Fruit fly (Drosophila melanogaster) whole organism, embryonic: Measurements from ENCODE around the gene Ran-like.

Source experiments
- Ada2b ChIP-seq: fragments of 200-800 bp; sonication (Bioruptor generic); IDR thresholded peaks from 2 replicates; pipeline ENCODE4 v1.3.6; 2022; ENCODE audit warnings: missing biosample characterization, missing genetic modification characterization
- Atf-2 ChIP-seq: fragments of 200-800 bp; sonication (Bioruptor generic); optimal IDR thresholded peaks from 2 replicates; lab custom pipeline; 2016; ENCODE audit warnings: missing biosample characterization, missing genetic modification characterization
- CG10543 ChIP-seq: fragments of 200-800 bp; sonication (Bioruptor generic); optimal IDR thresholded peaks from 3 replicates; lab custom pipeline; 2017; ENCODE audit warnings: missing biosample characterization, mild to moderate bottlenecking, missing genetic modification characterization, moderate library complexity
- CG12744 ChIP-seq: fragments of 200-800 bp; sonication (Bioruptor generic); optimal IDR thresholded peaks from 2 replicates; lab custom pipeline; 2016; ENCODE audit warnings: missing biosample characterization, missing genetic modification characterization
- CG13624 ChIP-seq: fragments of 200-800 bp; sonication (Bioruptor generic); optimal IDR thresholded peaks from 2 replicates; lab custom pipeline; 2016; ENCODE audit warnings: missing biosample characterization, missing genetic modification characterization
- CG14710 ChIP-seq: fragments of 200-800 bp; sonication (Bioruptor generic); optimal IDR thresholded peaks from 3 replicates; lab custom pipeline; 2019; ENCODE audit warnings: missing biosample characterization, mild to moderate bottlenecking, missing genetic modification characterization, moderate library complexity
- CG14860 ChIP-seq: fragments of 200-800 bp; sonication (Bioruptor generic); IDR thresholded peaks from 3 replicates; pipeline ENCODE4 v1.3.6; 2022; ENCODE audit warnings: missing biosample characterization, missing genetic modification characterization; ENCODE audit not compliant: partially characterized antibody
- CG15269 ChIP-seq: fragments of 200-800 bp; sonication (Bioruptor generic); optimal IDR thresholded peaks from 2 replicates; lab custom pipeline; 2018; ENCODE audit warnings: missing biosample characterization, mild to moderate bottlenecking, missing genetic modification characterization, moderate library complexity
- CG1602 ChIP-seq: fragments of 200-800 bp; sonication (Bioruptor generic); optimal IDR thresholded peaks from 3 replicates; lab custom pipeline; 2016; ENCODE audit warnings: missing biosample characterization, missing genetic modification characterization
- CG16779 ChIP-seq: fragments of 200-800 bp; sonication (Bioruptor generic); IDR thresholded peaks from 2 replicates; pipeline ENCODE4 v1.3.6; 2022; ENCODE audit warnings: missing biosample characterization, missing genetic modification characterization
- CG16863 ChIP-seq: fragments of 200-800 bp; sonication (Bioruptor generic); optimal IDR thresholded peaks from 3 replicates; lab custom pipeline; 2016; ENCODE audit warnings: missing biosample characterization, missing genetic modification characterization
- CG17829 ChIP-seq: fragments of 200-800 bp; optimal IDR thresholded peaks from 2 replicates; lab custom pipeline; 2019; ENCODE audit warnings: missing biosample characterization, mild to moderate bottlenecking, missing genetic modification characterization, moderate library complexity
- CG17912 ChIP-seq: fragments of 200-800 bp; sonication (Bioruptor generic); optimal IDR thresholded peaks from 2 replicates; lab custom pipeline; 2018; ENCODE audit warnings: missing biosample characterization, mild to moderate bottlenecking, missing genetic modification characterization
- CG18619 ChIP-seq: fragments of 200-800 bp; sonication (Bioruptor generic); optimal IDR thresholded peaks from 3 replicates; lab custom pipeline; 2017; ENCODE audit warnings: missing biosample characterization, mild to moderate bottlenecking, missing genetic modification characterization
- CG32532 ChIP-seq: fragments of 200-800 bp; sonication (Bioruptor generic); IDR thresholded peaks from 2 replicates; pipeline ENCODE4 v1.3.6; 2022; ENCODE audit warnings: missing biosample characterization, missing genetic modification characterization
- CG3281 ChIP-seq: fragments of 200-800 bp; sonication (Bioruptor generic); optimal IDR thresholded peaks from 3 replicates; lab custom pipeline; 2017; ENCODE audit warnings: missing biosample characterization, mild to moderate bottlenecking, missing genetic modification characterization
- CG34376 ChIP-seq: fragments of 200-800 bp; sonication (Bioruptor generic); optimal IDR thresholded peaks from 2 replicates; lab custom pipeline; 2018; ENCODE audit warnings: missing biosample characterization, mild to moderate bottlenecking, missing genetic modification characterization
- CG3726 ChIP-seq: fragments of 200-800 bp; sonication (Bioruptor generic); IDR thresholded peaks from 3 replicates; pipeline ENCODE4, ENCODE4 v1.3.6; 2022; ENCODE audit warnings: missing biosample characterization, missing genetic modification characterization
- CG3995 ChIP-seq: fragments of 200-800 bp; sonication (Bioruptor generic); optimal IDR thresholded peaks from 3 replicates; lab custom pipeline; 2016; ENCODE audit warnings: missing biosample characterization, missing genetic modification characterization
- CG43689 ChIP-seq: fragments of 200-800 bp; sonication (Bioruptor generic); IDR thresholded peaks from 2 replicates; pipeline ENCODE4 v1.3.6; 2022; ENCODE audit warnings: missing biosample characterization, missing genetic modification characterization
- CG6654 ChIP-seq: fragments of 200-800 bp; sonication (Bioruptor generic); optimal IDR thresholded peaks from 2 replicates; lab custom pipeline; 2017; ENCODE audit warnings: missing biosample characterization, mild to moderate bottlenecking, missing genetic modification characterization
- CG6854 ChIP-seq: fragments of 200-800 bp; sonication (Bioruptor generic); optimal IDR thresholded peaks from 3 replicates; lab custom pipeline; 2017; ENCODE audit warnings: missing biosample characterization, mild to moderate bottlenecking, missing genetic modification characterization
- CG8765 ChIP-seq: fragments of 200-800 bp; sonication (Bioruptor generic); IDR thresholded peaks from 2 replicates; pipeline ENCODE4 v1.3.6; 2022; ENCODE audit warnings: missing biosample characterization, missing genetic modification characterization
- CG9797 ChIP-seq: fragments of 200-800 bp; sonication (Bioruptor generic); optimal IDR thresholded peaks from 3 replicates; lab custom pipeline; 2018; ENCODE audit warnings: missing biosample characterization, mild to moderate bottlenecking, missing genetic modification characterization
- CHES-1-like ChIP-seq: fragments of 200-800 bp; sonication (Bioruptor generic); optimal IDR thresholded peaks from 2 replicates; lab custom pipeline; 2016; ENCODE audit warnings: missing biosample characterization, missing genetic modification characterization
- D19A ChIP-seq: fragments of 200-800 bp; optimal IDR thresholded peaks from 3 replicates; lab custom pipeline; 2019; ENCODE audit warnings: missing biosample characterization, mild to moderate bottlenecking, missing genetic modification characterization, moderate library complexity
- Doc3 ChIP-seq: fragments of 200-800 bp; sonication (Bioruptor generic); IDR thresholded peaks from 3 replicates; pipeline ENCODE4 v1.3.6; 2022; ENCODE audit warnings: missing biosample characterization, missing genetic modification characterization; ENCODE audit not compliant: partially characterized antibody
- E2f1 ChIP-seq: fragments of 200-800 bp; sonication (Bioruptor generic); IDR thresholded peaks from 2 replicates; pipeline ENCODE4 v1.3.6; 2022; ENCODE audit warnings: missing biosample characterization, missing genetic modification characterization
- Lim3 ChIP-seq: fragments of 200-800 bp; sonication (Bioruptor generic); IDR thresholded peaks from 2 replicates; pipeline ENCODE4 v1.3.6; 2022; ENCODE audit warnings: missing biosample characterization, missing genetic modification characterization
- Nf-YB ChIP-seq: fragments of 200-800 bp; sonication (Bioruptor generic); optimal IDR thresholded peaks from 3 replicates; lab custom pipeline; 2019; ENCODE audit warnings: missing biosample characterization, mild to moderate bottlenecking, missing genetic modification characterization, moderate library complexity
- Oaz ChIP-seq: fragments of 200-800 bp; sonication (Bioruptor generic); IDR thresholded peaks from 2 replicates; pipeline ENCODE4 v1.3.6; 2022; ENCODE audit warnings: missing biosample characterization, missing genetic modification characterization
- Opbp ChIP-seq: fragments of 200-800 bp; sonication (Bioruptor generic); IDR thresholded peaks from 3 replicates; pipeline ENCODE4 v1.3.6; 2022; ENCODE audit warnings: missing biosample characterization, missing genetic modification characterization; ENCODE audit not compliant: partially characterized antibody
- Pdp1 ChIP-seq, 2 experiments: fragments of 200-800 bp; sonication (Bioruptor generic); optimal IDR thresholded peaks; 3 replicates each; lab custom pipeline; 2016; ENCODE audit warnings: missing biosample characterization in 2 of 2, missing genetic modification characterization in 2 of 2, mild to moderate bottlenecking in 1 of 2, moderate library complexity in 1 of 2
- Vsx1 ChIP-seq: fragments of 200-800 bp; sonication (Bioruptor generic); optimal IDR thresholded peaks from 2 replicates; lab custom pipeline; 2017; ENCODE audit warnings: missing biosample characterization, mild to moderate bottlenecking, missing genetic modification characterization, missing genetic modification reagents
- bigmax ChIP-seq: fragments of 200-800 bp; sonication (Bioruptor generic); optimal IDR thresholded peaks from 2 replicates; lab custom pipeline; 2018; ENCODE audit warnings: missing biosample characterization, mild to moderate bottlenecking, missing genetic modification characterization
- cato ChIP-seq: fragments of 200-800 bp; sonication (Bioruptor generic); optimal IDR thresholded peaks from 2 replicates; lab custom pipeline; 2016; ENCODE audit warnings: missing biosample characterization, missing genetic modification characterization, borderline replicate concordance
- caup ChIP-seq: fragments of 200-800 bp; sonication (Bioruptor generic); optimal IDR thresholded peaks from 3 replicates; lab custom pipeline; 2017; ENCODE audit warnings: missing biosample characterization, mild to moderate bottlenecking, missing genetic modification characterization, moderate library complexity; ENCODE audit not compliant: severe bottlenecking
- crol ChIP-seq: fragments of 200-800 bp; sonication (Bioruptor generic); IDR thresholded peaks from 2 replicates; pipeline ENCODE4 v1.3.6; 2022; ENCODE audit warnings: missing biosample characterization, missing genetic modification characterization
- gcm ChIP-seq: fragments of 200-800 bp; sonication (Bioruptor generic); optimal IDR thresholded peaks from 2 replicates; lab custom pipeline; 2019; ENCODE audit warnings: missing biosample characterization, mild to moderate bottlenecking, missing genetic modification characterization, moderate library complexity
- hkb ChIP-seq, 2 experiments: fragments of 200-800 bp in 1 of 2; fragments of >200 bp in 1 of 2; sonication (Bioruptor generic) in 1 of 2; IDR thresholded peaks in 1 of 2; optimal IDR thresholded peaks in 1 of 2; 2 replicates each; pipeline versions ENCODE4 v1.3.6 to Lab custom; 2017 to 2022; ENCODE audit warnings: missing biosample characterization in 1 of 2, missing genetic modification characterization in 1 of 2
- nau ChIP-seq: fragments of 200-800 bp; sonication (Bioruptor generic); optimal IDR thresholded peaks from 3 replicates; lab custom pipeline; 2017; ENCODE audit warnings: missing biosample characterization, mild to moderate bottlenecking, missing genetic modification characterization, missing genetic modification reagents
- nmo ChIP-seq: fragments of 200-800 bp; sonication (Bioruptor generic); optimal IDR thresholded peaks from 2 replicates; lab custom pipeline; 2018; ENCODE audit warnings: missing biosample characterization, mild to moderate bottlenecking, missing genetic modification characterization, moderate library complexity
- phol ChIP-seq: fragments of 200-800 bp; sonication (Bioruptor generic); optimal IDR thresholded peaks from 3 replicates; lab custom pipeline; 2018; ENCODE audit warnings: missing biosample characterization, mild to moderate bottlenecking, missing genetic modification characterization, moderate library complexity
- repo ChIP-seq: fragments of 200-800 bp; sonication (Bioruptor generic); optimal IDR thresholded peaks from 2 replicates; lab custom pipeline; 2016; ENCODE audit warnings: missing biosample characterization, missing genetic modification characterization
- wdn ChIP-seq: fragments of 200-800 bp; sonication (Bioruptor generic); IDR thresholded peaks from 2 replicates; pipeline ENCODE4 v1.3.6; 2022; ENCODE audit warnings: missing biosample characterization, missing genetic modification characterization
- z ChIP-seq: fragments of 200-800 bp; sonication (Bioruptor generic); IDR thresholded peaks from 3 replicates; pipeline ENCODE4 v1.3.6; 2022; ENCODE audit warnings: missing biosample characterization, missing genetic modification characterization
- zen2 ChIP-seq: fragments of 200-800 bp; sonication (Bioruptor generic); IDR thresholded peaks from 3 replicates; pipeline ENCODE4 v1.3.6; 2022; ENCODE audit warnings: missing biosample characterization, missing genetic modification characterization; ENCODE audit not compliant: partially characterized antibody

Gene Ran-like

DNA sequence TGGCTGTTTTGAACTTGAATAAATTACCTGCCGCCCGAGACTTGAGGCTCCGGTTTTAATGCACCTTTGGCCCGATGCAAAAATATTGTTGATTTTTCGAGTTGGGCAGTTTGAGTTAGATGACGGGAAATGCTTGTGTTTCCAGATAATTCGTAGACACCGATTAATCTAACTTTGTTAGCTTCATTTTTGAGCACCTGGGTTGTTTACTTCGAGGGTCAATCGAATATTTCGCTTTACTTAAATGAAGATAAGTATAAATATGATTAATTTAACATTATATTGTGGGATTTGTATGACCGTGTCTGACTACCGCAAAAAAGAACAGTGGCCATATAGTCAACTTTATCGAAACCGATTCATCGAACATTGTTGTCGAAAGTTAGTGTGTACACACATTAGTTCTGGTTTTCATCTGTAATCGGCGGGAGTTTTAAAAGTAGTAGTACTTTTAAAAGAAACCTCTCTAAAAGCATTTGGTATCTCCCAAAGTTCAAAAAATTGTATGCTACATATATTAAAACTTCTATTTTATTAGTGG, 38.7 kb upstream of the Ran-like start, which contains the start of gene CG7945 (continued):
- TF ChIP-seq CG14860 (GFP tag; lab: Robert Waterston, UW) (no peak), CG18619 (GFP tag; lab: Kevin White, UChicago) (no peak), nau (GFP tag; lab: Kevin White, UChicago) (no peak), CG14710 (tag; lab: Kevin White, UChicago) (peak; percentile 100), Vsx1 (GFP tag; lab: Kevin White, UChicago) (no peak), E2f1 (GFP tag; lab: Robert Waterston, UW) (no peak), zen2 (GFP tag; lab: Robert Waterston, UW) (no peak; the same call in 2 of the 3 replicates), Doc3 (GFP tag; lab: Robert Waterston, UW) (peak; percentile 48; the same call in 2 of the 3 replicates), Nf-YB (GFP tag; lab: Kevin White, UChicago) (no peak), Pdp1 (GFP tag; optimal IDR thresholded peaks at IDR 0.05; lab: Kevin White, UChicago) (no peak)

DNA sequence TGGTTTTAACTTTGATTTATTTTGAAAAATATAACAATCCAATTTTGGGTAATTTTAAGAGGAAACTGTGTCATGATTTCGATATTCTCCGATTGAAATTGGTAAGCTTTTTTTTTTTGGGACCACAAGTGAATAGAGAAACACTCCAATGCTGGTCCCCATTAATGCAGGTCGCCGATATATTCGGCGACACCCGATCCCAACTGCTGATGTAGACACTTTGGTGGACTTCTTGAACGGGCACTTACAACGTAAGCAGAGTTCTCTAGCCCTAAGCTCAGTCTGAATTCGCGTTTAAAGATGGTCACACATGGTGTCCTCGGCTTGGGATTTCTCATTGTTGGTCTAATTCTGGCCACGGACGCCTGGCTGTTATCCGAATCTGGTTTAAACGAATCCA, 35.1 kb upstream of the Ran-like start, which contains the start of gene yellow-k:
yellow-k (plus strand) TSS at position 301 of the 400 bp plus-strand sequence.
- TF ChIP-seq CG3726 (no peak), CHES-1-like (GFP tag; lab: Kevin White, UChicago) (no peak), CG12744 (no peak), CG32532 (GFP tag; lab: Robert Waterston, UW) (no peak), CG16863 (no peak), gcm (GFP tag; lab: Kevin White, UChicago) (no peak), CG1602 (GFP tag; lab: Kevin White, UChicago) (no peak), CG17912 (GFP tag; lab: Kevin White, UChicago) (no peak), hkb (optimal IDR thresholded peaks at IDR 0.05; lab: Kevin White, UChicago) (no peak), hkb (GFP tag; IDR thresholded peaks at IDR 0.05; lab: Robert Waterston, UW) (no peak), D19A (tag; lab: Kevin White, UChicago) (no peak), repo (GFP tag; lab: Kevin White, UChicago) (no peak), CG3281 (GFP tag; lab: Kevin White, UChicago) (no peak), Ada2b (no peak), E2f1 (GFP tag; lab: Robert Waterston, UW) (no peak), cato (GFP tag; lab: Kevin White, UChicago) (no peak), CG43689 (GFP tag; lab: Robert Waterston, UW) (no peak), CG3995 (GFP tag; lab: Kevin White, UChicago) (no peak), CG10543 (GFP tag; lab: Kevin White, UChicago) (no peak), CG16779 (GFP tag; lab: Robert Waterston, UW) (no peak), CG6854 (GFP tag; lab: Kevin White, UChicago) (no peak)
- TF ChIP-seq, all 482 proteins: peak for 0

DNA sequence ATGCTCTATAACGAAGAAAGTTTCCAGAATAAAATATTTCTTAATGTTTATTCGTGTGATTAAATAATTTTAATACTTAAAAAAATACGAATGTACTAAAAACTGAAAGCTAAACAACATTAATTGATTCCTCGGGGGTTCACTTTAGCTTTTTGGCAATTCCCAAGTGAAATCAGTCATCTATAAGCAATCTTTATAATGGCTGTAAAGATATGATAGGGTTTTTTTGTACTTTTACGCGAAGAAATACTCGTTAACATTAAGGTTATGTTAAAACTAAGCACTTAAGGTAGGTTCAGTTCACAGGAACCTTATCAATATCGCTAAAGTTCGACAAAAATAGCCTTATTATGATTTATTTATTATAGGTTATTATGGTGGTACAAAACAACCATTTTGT, 34.7 kb upstream of the Ran-like start:
- TF ChIP-seq caup (GFP tag; lab: Kevin White, UChicago) (no peak), CG9797 (GFP tag; lab: Kevin White, UChicago) (no peak), Lim3 (GFP tag; lab: Robert Waterston, UW) (no peak), z (GFP tag; lab: Robert Waterston, UW) (no peak), Oaz (GFP tag; lab: Robert Waterston, UW) (no peak), Opbp (GFP tag; lab: Robert Waterston, UW) (no peak), CG8765 (no peak), CG6654 (GFP tag; lab: Kevin White, UChicago) (no peak), CG34376 (peak; percentile 62), crol (GFP tag; lab: Robert Waterston, UW) (no peak), CG17829 (tag; lab: Kevin White, UChicago) (no peak), wdn (GFP tag; lab: Robert Waterston, UW) (no peak), phol (tag; lab: Kevin White, UChicago) (no peak), nmo (no peak), bigmax (peak; percentile 74), Atf-2 (GFP tag; lab: Kevin White, UChicago) (no peak), CG15269 (tag; lab: Kevin White, UChicago) (no peak), CG13624 (no peak)
